Fruit fly (Drosophila melanogaster) whole organism, embryonic: Measurements from ENCODE around the gene RfC3.
A peak's percentile ranks its signal among the peaks of the same experiment; 100 is the strongest.

Source experiments
- Aef1 ChIP-seq: fragments of 200-800 bp; sonication (Bioruptor generic); IDR thresholded peaks from 3 replicates; pipeline ENCODE4 v1.3.6; 2022; ENCODE audit warnings: missing biosample characterization, missing genetic modification characterization
- Antp ChIP-seq: fragments of 200-800 bp; sonication (Bioruptor generic); optimal IDR thresholded peaks from 3 replicates; lab custom pipeline; 2016; ENCODE audit warnings: missing biosample characterization, missing genetic modification characterization
- B-H1 ChIP-seq: fragments of 200-800 bp; sonication (Bioruptor generic); IDR thresholded peaks from 3 replicates; pipeline ENCODE4 v1.3.6; 2022; ENCODE audit warnings: missing biosample characterization, missing genetic modification characterization
- BEAF-32 ChIP-seq: fragments of 200-800 bp; sonication (Bioruptor generic); optimal IDR thresholded peaks from 3 replicates; lab custom pipeline; 2017; ENCODE audit warnings: missing biosample characterization, missing genetic modification characterization, mild to moderate bottlenecking, moderate library complexity, missing genetic modification reagents
- Bdp1 ChIP-seq: fragments of 200-800 bp; sonication (Bioruptor generic); optimal IDR thresholded peaks from 3 replicates; lab custom pipeline; 2016; ENCODE audit warnings: missing biosample characterization, missing genetic modification characterization
- CG10209 ChIP-seq: fragments of 200-800 bp; sonication (Bioruptor generic); optimal IDR thresholded peaks from 3 replicates; lab custom pipeline; 2017; ENCODE audit warnings: missing biosample characterization, mild to moderate bottlenecking, missing genetic modification characterization, missing genetic modification reagents
- CG11504 ChIP-seq: fragments of 200-800 bp; sonication (Bioruptor generic); optimal IDR thresholded peaks from 3 replicates; lab custom pipeline; 2019; ENCODE audit warnings: missing biosample characterization, mild to moderate bottlenecking, missing genetic modification characterization, moderate library complexity
- CG11560 ChIP-seq: fragments of 200-800 bp; sonication (Bioruptor generic); IDR thresholded peaks from 3 replicates; pipeline ENCODE4 v1.3.6; 2022; ENCODE audit warnings: missing biosample characterization, missing genetic modification characterization
- CG12104 ChIP-seq: fragments of 200-800 bp; sonication (Bioruptor generic); optimal IDR thresholded peaks from 3 replicates; lab custom pipeline; 2016; ENCODE audit warnings: missing biosample characterization, missing genetic modification characterization
- CG13296 ChIP-seq: fragments of 200-800 bp; sonication (Bioruptor generic); optimal IDR thresholded peaks from 3 replicates; lab custom pipeline; 2018; ENCODE audit warnings: missing biosample characterization, mild to moderate bottlenecking, missing genetic modification characterization
- CG13894 ChIP-seq: fragments of 200-800 bp; sonication (Bioruptor generic); optimal IDR thresholded peaks from 3 replicates; lab custom pipeline; 2018; ENCODE audit warnings: missing biosample characterization, mild to moderate bottlenecking, missing genetic modification characterization, moderate library complexity
- CG17328 ChIP-seq: fragments of 200-800 bp; sonication (Bioruptor generic); IDR thresholded peaks from 2 replicates; pipeline ENCODE4 v1.3.6; 2022; ENCODE audit warnings: missing biosample characterization, missing genetic modification characterization
- CG17568 ChIP-seq: fragments of 200-800 bp; sonication (Bioruptor generic); optimal IDR thresholded peaks from 2 replicates; lab custom pipeline; 2018; ENCODE audit warnings: missing biosample characterization, mild to moderate bottlenecking, missing genetic modification characterization, moderate library complexity
- CG18262 ChIP-seq: fragments of 200-800 bp; optimal IDR thresholded peaks from 3 replicates; lab custom pipeline; 2019; ENCODE audit warnings: missing biosample characterization, mild to moderate bottlenecking, missing genetic modification characterization, moderate library complexity
- CG18476 ChIP-seq: fragments of 200-800 bp; sonication (Bioruptor generic); optimal IDR thresholded peaks from 2 replicates; lab custom pipeline; 2016; ENCODE audit warnings: missing biosample characterization, mild to moderate bottlenecking, missing genetic modification characterization
- CG30431 ChIP-seq: fragments of 200-800 bp; sonication (Bioruptor generic); optimal IDR thresholded peaks from 2 replicates; lab custom pipeline; 2017; ENCODE audit warnings: missing biosample characterization, missing genetic modification characterization
- CG4424 ChIP-seq: fragments of 200-800 bp; sonication (Bioruptor generic); optimal IDR thresholded peaks from 3 replicates; lab custom pipeline; 2016; ENCODE audit warnings: missing biosample characterization, missing genetic modification characterization
- CG7357 ChIP-seq: fragments of 200-800 bp; sonication (Bioruptor generic); IDR thresholded peaks from 3 replicates; pipeline ENCODE4 v1.3.6; 2022; ENCODE audit warnings: missing biosample characterization, missing genetic modification characterization
- CG7928 ChIP-seq: fragments of 200-800 bp; sonication (Bioruptor generic); optimal IDR thresholded peaks from 2 replicates; lab custom pipeline; 2017; ENCODE audit warnings: missing biosample characterization, mild to moderate bottlenecking, missing genetic modification characterization
- CG7987 ChIP-seq: fragments of 200-800 bp; sonication (Bioruptor generic); optimal IDR thresholded peaks from 2 replicates; lab custom pipeline; 2018; ENCODE audit warnings: missing biosample characterization, mild to moderate bottlenecking, missing genetic modification characterization, moderate library complexity
- CG8924 ChIP-seq: fragments of 200-800 bp; optimal IDR thresholded peaks from 3 replicates; lab custom pipeline; 2019; ENCODE audit warnings: missing biosample characterization, mild to moderate bottlenecking, missing genetic modification characterization, moderate library complexity
- CG9727 ChIP-seq: fragments of 200-800 bp; sonication (Bioruptor generic); optimal IDR thresholded peaks from 3 replicates; lab custom pipeline; 2017; ENCODE audit warnings: missing biosample characterization, mild to moderate bottlenecking, missing genetic modification characterization
- CG9876 ChIP-seq: fragments of 200-800 bp; sonication (Bioruptor generic); optimal IDR thresholded peaks from 2 replicates; lab custom pipeline; 2016; ENCODE audit warnings: missing biosample characterization, missing genetic modification characterization
- CG9932 ChIP-seq: fragments of 200-800 bp; sonication (Bioruptor generic); IDR thresholded peaks from 2 replicates; pipeline ENCODE4 v1.3.6; 2022; ENCODE audit warnings: missing biosample characterization, missing genetic modification characterization
- D ChIP-seq, 2 experiments: fragments of 200-800 bp in 1 of 2; fragments of >200 bp in 1 of 2; sonication (Bioruptor generic) in 1 of 2; optimal IDR thresholded peaks; 2 replicates in 1 of 2; 3 replicates in 1 of 2; lab custom pipeline; 2017; ENCODE audit warnings: mild to moderate bottlenecking in 1 of 2, missing biosample characterization in 1 of 2, missing genetic modification characterization in 1 of 2, missing genetic modification reagents in 1 of 2
- Dad ChIP-seq: fragments of 200-800 bp; sonication (Bioruptor generic); optimal IDR thresholded peaks from 3 replicates; lab custom pipeline; 2016; ENCODE audit warnings: missing biosample characterization, missing genetic modification characterization
- Dll ChIP-seq: fragments of 200-800 bp; sonication (Bioruptor generic); IDR thresholded peaks from 4 replicates; pipeline ENCODE4 v1.3.6; 2022; ENCODE audit warnings: missing biosample characterization, missing genetic modification characterization; ENCODE audit not compliant: partially characterized antibody
- Drgx ChIP-seq: fragments of 200-800 bp; sonication (Bioruptor generic); IDR thresholded peaks from 2 replicates; pipeline ENCODE4 v1.3.6; 2022; ENCODE audit warnings: missing biosample characterization, missing genetic modification characterization
- Ets97D ChIP-seq: fragments of 200-800 bp; sonication (Bioruptor generic); optimal IDR thresholded peaks from 3 replicates; lab custom pipeline; 2016; ENCODE audit warnings: missing biosample characterization, missing genetic modification characterization
- HLH54F ChIP-seq: fragments of 200-800 bp; sonication (Bioruptor generic); optimal IDR thresholded peaks from 3 replicates; lab custom pipeline; 2016; ENCODE audit warnings: missing biosample characterization, missing genetic modification characterization
- Hr3 ChIP-seq: fragments of 200-800 bp; sonication (Bioruptor generic); optimal IDR thresholded peaks from 3 replicates; lab custom pipeline; 2016; ENCODE audit warnings: missing biosample characterization, missing genetic modification characterization
- Lim3 ChIP-seq: fragments of 200-800 bp; sonication (Bioruptor generic); IDR thresholded peaks from 2 replicates; pipeline ENCODE4 v1.3.6; 2022; ENCODE audit warnings: missing biosample characterization, missing genetic modification characterization
- Max ChIP-seq: fragments of 200-800 bp; sonication (Bioruptor generic); optimal IDR thresholded peaks from 2 replicates; lab custom pipeline; 2016; ENCODE audit warnings: missing biosample characterization, mild to moderate bottlenecking, missing genetic modification characterization
- Spps ChIP-seq: fragments of 200-800 bp; sonication (Bioruptor generic); optimal IDR thresholded peaks from 2 replicates; lab custom pipeline; 2018; ENCODE audit warnings: missing biosample characterization, mild to moderate bottlenecking, missing genetic modification characterization
- ab ChIP-seq: fragments of 200-800 bp; sonication (Bioruptor generic); optimal IDR thresholded peaks from 2 replicates; lab custom pipeline; 2016; ENCODE audit warnings: missing biosample characterization, missing genetic modification characterization
- ase ChIP-seq: fragments of 200-800 bp; sonication (Bioruptor generic); IDR thresholded peaks from 3 replicates; pipeline ENCODE4 v1.3.6; 2022; ENCODE audit warnings: missing biosample characterization, missing genetic modification characterization
- dmrt11E ChIP-seq: fragments of 200-800 bp; sonication (Bioruptor generic); optimal IDR thresholded peaks from 3 replicates; lab custom pipeline; 2018; ENCODE audit warnings: missing biosample characterization, mild to moderate bottlenecking, missing genetic modification characterization, moderate library complexity
- ewg ChIP-seq: fragments of 200-800 bp; sonication (Bioruptor generic); optimal IDR thresholded peaks from 3 replicates; lab custom pipeline; 2017; ENCODE audit warnings: mild to moderate bottlenecking, missing biosample characterization, missing genetic modification reagents, missing genetic modification characterization
- fd64A ChIP-seq: fragments of 200-800 bp; sonication (Bioruptor generic); optimal IDR thresholded peaks from 3 replicates; lab custom pipeline; 2018; ENCODE audit warnings: missing biosample characterization, mild to moderate bottlenecking, missing genetic modification characterization
- ftz-f1 ChIP-seq: fragments of 200-800 bp; sonication (Bioruptor generic); optimal IDR thresholded peaks from 2 replicates; lab custom pipeline; 2016; ENCODE audit warnings: missing biosample characterization, missing genetic modification characterization
- gsb-n ChIP-seq: fragments of 200-800 bp; sonication (Bioruptor generic); optimal IDR thresholded peaks from 3 replicates; lab custom pipeline; 2018; ENCODE audit warnings: missing biosample characterization, mild to moderate bottlenecking, missing genetic modification characterization
- gt ChIP-seq: fragments of 200-800 bp; sonication (Bioruptor generic); IDR thresholded peaks from 2 replicates; pipeline ENCODE4 v1.3.6; 2022; ENCODE audit warnings: missing biosample characterization, missing genetic modification characterization
- ind ChIP-seq: fragments of 200-800 bp; sonication (Bioruptor generic); optimal IDR thresholded peaks from 3 replicates; lab custom pipeline; 2016; ENCODE audit warnings: missing biosample characterization, missing genetic modification characterization
- nerfin-2 ChIP-seq: fragments of 200-800 bp; sonication (Bioruptor generic); IDR thresholded peaks from 2 replicates; pipeline ENCODE4 v1.3.6; 2022; ENCODE audit warnings: missing biosample characterization, missing genetic modification characterization; ENCODE audit not compliant: partially characterized antibody
- p53 ChIP-seq: fragments of 200-800 bp; sonication (Bioruptor generic); optimal IDR thresholded peaks from 2 replicates; lab custom pipeline; 2016; ENCODE audit warnings: missing biosample characterization, missing genetic modification characterization
- peb ChIP-seq: fragments of 200-800 bp; sonication (Bioruptor generic); IDR thresholded peaks from 2 replicates; pipeline ENCODE4 v1.3.6; 2022; ENCODE audit warnings: missing biosample characterization, missing genetic modification characterization
- ttk ChIP-seq: fragments of 200-800 bp; sonication (Bioruptor generic); IDR thresholded peaks from 2 replicates; pipeline ENCODE4 v2.1.2; 2022; ENCODE audit warnings: missing biosample characterization, missing genetic modification characterization
- usp ChIP-seq: fragments of >200 bp; optimal IDR thresholded peaks from 2 replicates; lab custom pipeline; 2017; ENCODE audit warnings: missing biosample characterization, missing genetic modification characterization

The RfC3 gene

dm6 chr2L:10387869-10388726 is 30.9 kb upstream of the RfC3 start, which contains the start of gene da (continued):
- TF ChIP-seq ab (GFP tag; lab: Kevin White, UChicago) (no peak), B-H1 (GFP tag; lab: Robert Waterston, UW) (peak; percentile 15; the same call in 1 of the 3 replicates), CG9932 (peak; percentile 75; the same call in 1 of the 2 replicates), CG12104 (GFP tag; lab: Kevin White, UChicago) (no peak), Antp (peak; percentile 57), CG18262 (tag; lab: Kevin White, UChicago) (peak; percentile 58), peb (GFP tag; lab: Robert Waterston, UW) (peak; percentile 31; the same call in 1 of the 2 replicates), D (optimal IDR thresholded peaks at IDR 0.05; lab: Kevin White, UChicago) (no peak), D (GFP tag; optimal IDR thresholded peaks at IDR 0.05; lab: Kevin White, UChicago) (no peak), gsb-n (peak; percentile 31), Dll (GFP tag; lab: Robert Waterston, UW) (peak; percentile 46; the same call in 2 of the 4 replicates), Max (GFP tag; lab: Kevin White, UChicago) (peak; percentile 5), CG17568 (peak; percentile 24), BEAF-32 (GFP tag; lab: Kevin White, UChicago) (peak; percentile 69), usp (GFP tag; lab: Kevin White, UChicago) (no peak), CG9727 (GFP tag; lab: Kevin White, UChicago) (peak; percentile 40), Aef1 (GFP tag; lab: Robert Waterston, UW) (peak; percentile 52; the same call in 2 of the 3 replicates), CG11560 (tag; lab: Robert Waterston, UW) (no peak), CG17328 (GFP tag; lab: Robert Waterston, UW) (peak; percentile 55), ftz-f1 (GFP tag; lab: Kevin White, UChicago) (no peak), HLH54F (GFP tag; lab: Kevin White, UChicago) (peak; percentile 65), gt (no peak), Ets97D (GFP tag; lab: Kevin White, UChicago) (peak; percentile 95), CG4424 (peak; percentile 55), dmrt11E (tag; lab: Kevin White, UChicago) (peak; percentile 65), CG30431 (GFP tag; lab: Kevin White, UChicago) (no peak), ind (GFP tag; lab: Kevin White, UChicago) (peak; percentile 51), fd64A (GFP tag; lab: Kevin White, UChicago) (no peak), Drgx (peak; percentile 37; the same call in 1 of the 2 replicates), CG11504 (tag; lab: Kevin White, UChicago) (peak; percentile 72), CG13894 (tag; lab: Kevin White, UChicago) (peak; percentile 53), Hr3 (GFP tag; lab: Kevin White, UChicago) (peak; percentile 61), Dad (peak; percentile 45), Spps (tag; lab: Kevin White, UChicago) (peak; percentile 23), CG10209 (GFP tag; lab: Kevin White, UChicago) (peak; percentile 52), CG7928 (GFP tag; lab: Kevin White, UChicago) (no peak), ttk (GFP tag; lab: Robert Waterston, UW) (0 out of 2 replicates have a peak, but pooled peaks have one; percentile 19), CG13296 (GFP tag; lab: Kevin White, UChicago) (peak; percentile 16), Lim3 (GFP tag; lab: Robert Waterston, UW) (no peak), CG7357 (GFP tag; lab: Robert Waterston, UW) (peak; percentile 97), p53 (GFP tag; lab: Kevin White, UChicago) (peak; percentile 12), CG18476 (GFP tag; lab: Kevin White, UChicago) (peak; percentile 44), ase (GFP tag; lab: Robert Waterston, UW) (peak; percentile 42; the same call in 1 of the 3 replicates), CG8924 (tag; lab: Kevin White, UChicago) (peak; percentile 71), CG7987 (GFP tag; lab: Kevin White, UChicago) (peak; percentile 45), nerfin-2 (GFP tag; lab: Robert Waterston, UW) (peak; percentile 65), ewg (GFP tag; lab: Kevin White, UChicago) (no peak), Bdp1 (GFP tag; lab: Kevin White, UChicago) (no peak), CG9876 (GFP tag; lab: Kevin White, UChicago) (peak; percentile 19)
